Worm (Caenorhabditis elegans): Measurements from ENCODE around the gene Y57G7A.1.

The Y57G7A.1 gene

ce11 chrII:1323190-1323651 lies 25.0 kb downstream of the Y57G7A.1 start (continued):
- TF ChIP-seq ztf-3 (GFP tag; optimal IDR thresholded peaks at IDR 0.05) (no peak), let-526 (GFP tag; IDR thresholded peaks at IDR 0.05) (no peak), lir-1 (GFP tag; conservative IDR thresholded peaks at IDR 0.05) (no peak), ztf-18 (tag; optimal IDR thresholded peaks at IDR 0.05) (no peak), gei-17 (GFP tag; optimal IDR thresholded peaks at IDR 0.05) (no peak), mxl-1 (tag; optimal IDR thresholded peaks at IDR 0.05) (no peak), lin-35 (GFP tag; optimal IDR thresholded peaks at IDR 0.05) (no peak), F10E7.11 (tag; optimal IDR thresholded peaks at IDR 0.05) (peak; percentile 78), mes-4 (tag; optimal IDR thresholded peaks at IDR 0.05) (no peak), Y53G8AR.9 (GFP tag; conservative IDR thresholded peaks at IDR 0.05) (no peak; the same call in 1 of the 2 replicates), rpc-1 (optimal IDR thresholded peaks at IDR 0.05) (no peak), rpc-1 (tag; optimal IDR thresholded peaks at IDR 0.05) (no peak), hlh-26 (GFP tag; conservative IDR thresholded peaks at IDR 0.05) (no peak), hrde-1 (tag; optimal IDR thresholded peaks at IDR 0.05; ENCODE audit: borderline replicate concordance) (peak; percentile 89), chd-7 (tag; optimal IDR thresholded peaks at IDR 0.05) (peak; percentile 43), madf-3 (GFP tag; IDR thresholded peaks at IDR 0.05) (0 out of 2 replicates have a peak, but pooled peaks have one; percentile 60), xnd-1 (tag; optimal IDR thresholded peaks at IDR 0.05) (peak; percentile 40), let-607 (tag; optimal IDR thresholded peaks at IDR 0.05) (no peak), snpc-1.3 (tag; optimal IDR thresholded peaks at IDR 0.05; ENCODE audit: insufficient read depth) (peak; percentile 4), nfyb-1 (GFP tag; IDR thresholded peaks at IDR 0.05) (no peak), egl-18 (GFP tag; IDR thresholded peaks at IDR 0.05) (no peak), ceh-100 (GFP tag; IDR thresholded peaks at IDR 0.05) (no peak), madf-10 (tag; optimal IDR thresholded peaks at IDR 0.05) (no peak), ztf-26 (tag; optimal IDR thresholded peaks at IDR 0.05) (no peak), T07F8.4 (tag; optimal IDR thresholded peaks at IDR 0.05) (no peak), nhr-27 (tag; optimal IDR thresholded peaks at IDR 0.05) (peak; percentile 43), K12H6.12 (tag; optimal IDR thresholded peaks at IDR 0.05) (peak; percentile 56), bed-1 (GFP tag; IDR thresholded peaks at IDR 0.05) (no peak), F52B5.7 (tag; optimal IDR thresholded peaks at IDR 0.05) (peak; percentile 71)

- TF ChIP-seq lin-35 (GFP tag; optimal IDR thresholded peaks at IDR 0.05) (peak in 1 of 3 experiments; percentile 13), C17E4.6 (GFP tag; IDR thresholded peaks at IDR 0.05) (no peak)
Observed at ce11 chrII:1324017-1324416, 25.7 kb downstream of the Y57G7A.1 start.

ce11 chrII:1325604-1326003 lies 27.3 kb downstream of the Y57G7A.1 start:
- TF ChIP-seq hmg-1.2 (GFP tag; IDR thresholded peaks at IDR 0.05), result peak; percentile 71
- no peak for TF ChIP-seq aptf-3 (GFP tag; IDR thresholded peaks at IDR 0.05)

ce11 chrII:1326689-1327088 lies 28.4 kb downstream of the Y57G7A.1 start, which contains the start of gene jip-1:
jip-1 (plus strand) TSS chrII:1326989.
- TF ChIP-seq madf-6 (GFP tag; IDR thresholded peaks at IDR 0.05), result no peak
- TF ChIP-seq lin-54 (GFP tag; optimal IDR thresholded peaks at IDR 0.05), result no peak
- no peak for TF ChIP-seq dpff-1 (tag; optimal IDR thresholded peaks at IDR 0.05)
- TF ChIP-seq nhr-27 (tag; optimal IDR thresholded peaks at IDR 0.05), result no peak
- no peak for TF ChIP-seq dox-1 (GFP tag; IDR thresholded peaks at IDR 0.05)
- TF ChIP-seq F37B4.10 (GFP tag; IDR thresholded peaks at IDR 0.05), result no peak
- no peak for TF ChIP-seq nhr-179 (tag; optimal IDR thresholded peaks at IDR 0.05)
- no peak for TF ChIP-seq fkh-3 (tag; optimal IDR thresholded peaks at IDR 0.05)
- no peak for TF ChIP-seq bed-1 (GFP tag; IDR thresholded peaks at IDR 0.05)
- TF ChIP-seq lin-26 (GFP tag; IDR thresholded peaks at IDR 0.05), result no peak
- TF ChIP-seq B0019.2 (GFP tag; conservative IDR thresholded peaks at IDR 0.05), result no peak
- no peak for TF ChIP-seq him-1 (tag; optimal IDR thresholded peaks at IDR 0.05)
- no peak for TF ChIP-seq T07F8.4 (tag; optimal IDR thresholded peaks at IDR 0.05)
- TF ChIP-seq lag-1 (GFP tag; IDR thresholded peaks at IDR 0.05), result no peak
- TF ChIP-seq snpc-1.1 (tag; optimal IDR thresholded peaks at IDR 0.05; ENCODE audit: insufficient read depth), result no peak
- TF ChIP-seq ama-1 (optimal IDR thresholded peaks at IDR 0.05), result no peak
- TF ChIP-seq ama-1 (GFP tag; optimal IDR thresholded peaks at IDR 0.05), result no peak
- no peak for TF ChIP-seq madf-10 (tag; optimal IDR thresholded peaks at IDR 0.05)
